Fruit fly (Drosophila melanogaster) whole organism, embryonic: ENCODE results near the gene CG15353.

Experiments used
- BtbVII ChIP-seq: fragments of 200-800 bp; sonication (Bioruptor generic); optimal IDR thresholded peaks from 3 replicates; lab custom pipeline; 2017; ENCODE audit warnings: missing biosample characterization, mild to moderate bottlenecking, missing genetic modification characterization
- Bteb2 ChIP-seq: fragments of 200-800 bp; sonication (Bioruptor generic); optimal IDR thresholded peaks from 2 replicates; lab custom pipeline; 2016; ENCODE audit warnings: missing biosample characterization, missing genetic modification characterization
- CG10321 ChIP-seq: fragments of 200-800 bp; sonication (Bioruptor generic); IDR thresholded peaks from 2 replicates; pipeline ENCODE4 v1.3.6; 2022; ENCODE audit warnings: missing biosample characterization, missing genetic modification characterization
- CG12219 ChIP-seq: fragments of 200-800 bp; sonication (Bioruptor generic); optimal IDR thresholded peaks from 3 replicates; lab custom pipeline; 2018; ENCODE audit warnings: missing biosample characterization, mild to moderate bottlenecking, missing genetic modification characterization
- CG12299 ChIP-seq: fragments of 200-800 bp; sonication (Bioruptor generic); optimal IDR thresholded peaks from 2 replicates; lab custom pipeline; 2018; ENCODE audit warnings: missing biosample characterization, mild to moderate bottlenecking, missing genetic modification characterization
- CG12769 ChIP-seq: fragments of 200-800 bp; sonication (Bioruptor generic); optimal IDR thresholded peaks from 2 replicates; lab custom pipeline; 2019; ENCODE audit warnings: missing biosample characterization, mild to moderate bottlenecking, missing genetic modification characterization, moderate library complexity
- CG13775 ChIP-seq: fragments of 200-800 bp; sonication (Bioruptor generic); optimal IDR thresholded peaks from 3 replicates; lab custom pipeline; 2017; ENCODE audit warnings: missing biosample characterization, mild to moderate bottlenecking, missing genetic modification characterization
- CG16863 ChIP-seq: fragments of 200-800 bp; sonication (Bioruptor generic); optimal IDR thresholded peaks from 3 replicates; lab custom pipeline; 2016; ENCODE audit warnings: missing biosample characterization, missing genetic modification characterization
- CG2116 ChIP-seq: fragments of 200-800 bp; sonication (Bioruptor generic); optimal IDR thresholded peaks from 3 replicates; lab custom pipeline; 2018; ENCODE audit warnings: missing biosample characterization, mild to moderate bottlenecking, missing genetic modification characterization
- CG2875 ChIP-seq: fragments of 200-800 bp; sonication (Bioruptor generic); optimal IDR thresholded peaks from 2 replicates; lab custom pipeline; 2017; ENCODE audit warnings: missing biosample characterization, mild to moderate bottlenecking, missing genetic modification characterization, missing genetic modification reagents
- CG3847 ChIP-seq: fragments of 200-800 bp; sonication (Bioruptor generic); IDR thresholded peaks from 2 replicates; pipeline ENCODE4 v1.3.6; 2022; ENCODE audit warnings: missing biosample characterization, missing genetic modification characterization
- CG4707 ChIP-seq: fragments of 200-800 bp; sonication (Bioruptor generic); optimal IDR thresholded peaks from 2 replicates; lab custom pipeline; 2018; ENCODE audit warnings: missing biosample characterization, mild to moderate bottlenecking, missing genetic modification characterization, moderate library complexity
- CG4820 ChIP-seq: fragments of 200-800 bp; sonication (Bioruptor generic); optimal IDR thresholded peaks from 3 replicates; lab custom pipeline; 2016; ENCODE audit warnings: missing biosample characterization, missing genetic modification characterization
- CG4854 ChIP-seq: fragments of 200-800 bp; sonication (Bioruptor generic); optimal IDR thresholded peaks from 2 replicates; lab custom pipeline; 2016; ENCODE audit warnings: missing biosample characterization, missing genetic modification characterization, inconsistent platforms
- CG6813 ChIP-seq: fragments of 200-800 bp; sonication (Bioruptor generic); optimal IDR thresholded peaks from 2 replicates; lab custom pipeline; 2017; ENCODE audit warnings: missing biosample characterization, missing genetic modification characterization, mild to moderate bottlenecking, moderate library complexity, missing genetic modification reagents
- CG7839 ChIP-seq: fragments of 200-800 bp; sonication (Bioruptor generic); optimal IDR thresholded peaks from 3 replicates; lab custom pipeline; 2018; ENCODE audit warnings: missing biosample characterization, mild to moderate bottlenecking, missing genetic modification characterization, moderate library complexity
- CG8290 ChIP-seq, 3 experiments: fragments of 200-800 bp; sonication (Bioruptor generic); optimal IDR thresholded peaks; 2 replicates each; lab custom pipeline; 2016 to 2019; ENCODE audit warnings: missing biosample characterization in 3 of 3, missing genetic modification characterization in 3 of 3, mild to moderate bottlenecking in 2 of 3, moderate library complexity in 1 of 3
- CG8359 ChIP-seq: fragments of 200-800 bp; sonication (Bioruptor generic); optimal IDR thresholded peaks from 2 replicates; lab custom pipeline; 2017; ENCODE audit warnings: missing biosample characterization, mild to moderate bottlenecking, missing genetic modification characterization, borderline replicate concordance
- CG8765 ChIP-seq: fragments of 200-800 bp; sonication (Bioruptor generic); IDR thresholded peaks from 2 replicates; pipeline ENCODE4 v1.3.6; 2022; ENCODE audit warnings: missing biosample characterization, missing genetic modification characterization
- Dp ChIP-seq: fragments of 200-800 bp; sonication (Bioruptor generic); optimal IDR thresholded peaks from 2 replicates; lab custom pipeline; 2018; ENCODE audit warnings: missing biosample characterization, mild to moderate bottlenecking, missing genetic modification characterization, moderate library complexity
- Dref ChIP-seq: fragments of 200-800 bp; sonication (Bioruptor generic); IDR thresholded peaks from 2 replicates; pipeline ENCODE4 v1.3.6; 2022; ENCODE audit warnings: missing biosample characterization, missing genetic modification characterization
- E2f2 ChIP-seq: fragments of 200-800 bp; sonication (Bioruptor generic); IDR thresholded peaks from 2 replicates; pipeline ENCODE4 v1.3.6; 2022; ENCODE audit warnings: missing biosample characterization, missing genetic modification characterization
- HLH4C ChIP-seq: fragments of 200-800 bp; sonication (Bioruptor generic); IDR thresholded peaks from 3 replicates; pipeline ENCODE4 v1.3.6; 2022; ENCODE audit warnings: missing biosample characterization, missing genetic modification characterization; ENCODE audit not compliant: partially characterized antibody
- HLH54F ChIP-seq: fragments of 200-800 bp; sonication (Bioruptor generic); optimal IDR thresholded peaks from 3 replicates; lab custom pipeline; 2016; ENCODE audit warnings: missing biosample characterization, missing genetic modification characterization
- Hr51 ChIP-seq, 2 experiments: fragments of 200-800 bp; sonication (Bioruptor generic); optimal IDR thresholded peaks; 2 replicates in 1 of 2; 3 replicates in 1 of 2; lab custom pipeline; 2016 to 2018; ENCODE audit warnings: missing biosample characterization in 2 of 2, missing genetic modification characterization in 2 of 2, mild to moderate bottlenecking in 1 of 2, moderate library complexity in 1 of 2
- Lhr ChIP-seq: fragments of 200-800 bp; sonication (Bioruptor generic); optimal IDR thresholded peaks from 3 replicates; lab custom pipeline; 2017; ENCODE audit warnings: mild to moderate bottlenecking, missing biosample characterization, missing genetic modification reagents, missing genetic modification characterization
- Nf-YC ChIP-seq: fragments of 200-800 bp; optimal IDR thresholded peaks from 3 replicates; lab custom pipeline; 2019; ENCODE audit warnings: missing biosample characterization, mild to moderate bottlenecking, missing genetic modification characterization, moderate library complexity
- Pdp1 ChIP-seq, 2 experiments: fragments of 200-800 bp; sonication (Bioruptor generic); optimal IDR thresholded peaks; 3 replicates each; lab custom pipeline; 2016; ENCODE audit warnings: missing biosample characterization in 2 of 2, missing genetic modification characterization in 2 of 2, mild to moderate bottlenecking in 1 of 2, moderate library complexity in 1 of 2
- Side ChIP-seq: fragments of 200-800 bp; sonication (Bioruptor generic); optimal IDR thresholded peaks from 2 replicates; lab custom pipeline; 2016; ENCODE audit warnings: missing biosample characterization, missing genetic modification characterization
- Spps ChIP-seq: fragments of 200-800 bp; sonication (Bioruptor generic); optimal IDR thresholded peaks from 2 replicates; lab custom pipeline; 2018; ENCODE audit warnings: missing biosample characterization, mild to moderate bottlenecking, missing genetic modification characterization
- Tbp ChIP-seq: fragments of >200 bp; optimal IDR thresholded peaks from 2 replicates; lab custom pipeline; 2018; ENCODE audit warnings: missing biosample characterization, missing genetic modification characterization
- abd-A ChIP-seq: fragments of 200-800 bp; sonication (Bioruptor generic); optimal IDR thresholded peaks from 3 replicates; lab custom pipeline; 2019; ENCODE audit warnings: missing biosample characterization, mild to moderate bottlenecking, missing genetic modification characterization, moderate library complexity
- bab2 ChIP-seq: fragments of 200-800 bp; sonication (Bioruptor generic); optimal IDR thresholded peaks from 2 replicates; lab custom pipeline; 2016; ENCODE audit warnings: missing biosample characterization, missing genetic modification characterization
- bcd ChIP-seq: fragments of 200-800 bp; sonication (Bioruptor generic); optimal IDR thresholded peaks from 2 replicates; lab custom pipeline; 2017; ENCODE audit warnings: missing biosample characterization, mild to moderate bottlenecking, missing genetic modification characterization
- cwo ChIP-seq: fragments of 200-800 bp; sonication (Bioruptor generic); optimal IDR thresholded peaks from 3 replicates; lab custom pipeline; 2017; ENCODE audit warnings: missing biosample characterization, missing genetic modification characterization, mild to moderate bottlenecking, moderate library complexity, missing genetic modification reagents
- danr ChIP-seq: fragments of 200-800 bp; sonication (Bioruptor generic); IDR thresholded peaks from 2 replicates; pipeline ENCODE4 v1.3.6; 2022; ENCODE audit warnings: missing biosample characterization, missing genetic modification characterization
- dpn ChIP-seq, 2 experiments: fragments of 200-800 bp; sonication (Bioruptor generic); optimal IDR thresholded peaks; 3 replicates each; lab custom pipeline; 2016; ENCODE audit warnings: missing biosample characterization in 2 of 2, missing genetic modification characterization in 2 of 2
- insv ChIP-seq, 2 experiments: fragments of 200-800 bp; sonication (Bioruptor generic); optimal IDR thresholded peaks; 3 replicates each; lab custom pipeline; 2016 to 2018; ENCODE audit warnings: missing biosample characterization in 2 of 2, missing genetic modification characterization in 2 of 2
- mam ChIP-seq: fragments of 200-800 bp; sonication (Bioruptor generic); optimal IDR thresholded peaks from 3 replicates; lab custom pipeline; 2016; ENCODE audit warnings: missing biosample characterization, missing genetic modification characterization
- seq ChIP-seq: fragments of 200-800 bp; sonication (Bioruptor generic); IDR thresholded peaks from 2 replicates; pipeline ENCODE4 v1.3.6; 2022; ENCODE audit warnings: missing biosample characterization, missing genetic modification characterization
- slbo ChIP-seq: fragments of 200-800 bp; sonication (Bioruptor generic); IDR thresholded peaks from 2 replicates; pipeline ENCODE4 v1.3.6; 2022; ENCODE audit warnings: missing biosample characterization, missing genetic modification characterization
- sob ChIP-seq: fragments of 200-800 bp; sonication (Bioruptor generic); IDR thresholded peaks from 2 replicates; pipeline ENCODE4 v1.3.6; 2022; ENCODE audit warnings: missing biosample characterization, missing genetic modification characterization
- unc-4 ChIP-seq: fragments of 200-800 bp; sonication (Bioruptor generic); IDR thresholded peaks from 2 replicates; pipeline ENCODE4 v1.3.6; 2022; ENCODE audit warnings: missing biosample characterization, missing genetic modification characterization; ENCODE audit not compliant: partially characterized antibody
- unpg ChIP-seq: fragments of 200-800 bp; sonication (Bioruptor generic); optimal IDR thresholded peaks from 3 replicates; lab custom pipeline; 2018; ENCODE audit warnings: missing biosample characterization, mild to moderate bottlenecking, missing genetic modification characterization, moderate library complexity
- yki ChIP-seq: fragments of >200 bp; optimal IDR thresholded peaks from 3 replicates; lab custom pipeline; 2018

The CG15353 gene

dm6 chr2L:1980708-1981339 lies 26.2 kb downstream of the CG15353 start, which contains the start of the genes CG15356 and CG15362 (continued):
- TF ChIP-seq Bteb2 (GFP tag; lab: Kevin White, UChicago) (no peak), seq (GFP tag; lab: Robert Waterston, UW) (no peak), CG8290 (GFP tag; optimal IDR thresholded peaks at IDR 0.05; lab: Kevin White, UChicago) (peak; percentile 16), CG8290 (tag; optimal IDR thresholded peaks at IDR 0.05; lab: Kevin White, UChicago) (no peak), Spps (tag; lab: Kevin White, UChicago) (no peak), danr (no peak), Tbp (GFP tag; lab: Kevin White, UChicago) (no peak), unpg (GFP tag; lab: Kevin White, UChicago) (no peak), bab2 (GFP tag; lab: Kevin White, UChicago) (no peak), slbo (peak; percentile 63), CG13775 (GFP tag; lab: Kevin White, UChicago) (peak; percentile 45), mam (GFP tag; lab: Kevin White, UChicago) (peak; percentile 15), CG8765 (GFP tag; lab: Robert Waterston, UW) (peak; percentile 41; the same call in 1 of the 2 replicates), CG4707 (GFP tag; lab: Kevin White, UChicago) (no peak), Hr51 (GFP tag; optimal IDR thresholded peaks at IDR 0.05; lab: Kevin White, UChicago) (peak in 1 of 2 experiments; percentile 34), CG2116 (GFP tag; lab: Kevin White, UChicago) (peak; percentile 80), CG6813 (no peak), CG12769 (tag; lab: Kevin White, UChicago) (no peak), CG7839 (tag; lab: Kevin White, UChicago) (no peak), HLH4C (GFP tag; lab: Robert Waterston, UW) (peak; percentile 98), dpn (GFP tag; optimal IDR thresholded peaks at IDR 0.05; lab: Kevin White, UChicago) (peak; percentile 36 to 49), unc-4 (GFP tag; lab: Robert Waterston, UW) (peak; percentile 99), abd-A (no peak), CG3847 (GFP tag; lab: Robert Waterston, UW) (peak; percentile 48), cwo (no peak), BtbVII (GFP tag; lab: Kevin White, UChicago) (peak; percentile 17), Nf-YC (tag; lab: Kevin White, UChicago) (peak; percentile 29), bcd (peak; percentile 62), yki (lab: Kevin White, UChicago) (no peak), CG16863 (no peak), CG12299 (tag; lab: Kevin White, UChicago) (no peak), Lhr (GFP tag; lab: Kevin White, UChicago) (peak; percentile 9), sob (GFP tag; lab: Robert Waterston, UW) (peak; percentile 52; the same call in 1 of the 2 replicates), CG2875 (GFP tag; lab: Kevin White, UChicago) (peak; percentile 4), CG10321 (GFP tag; lab: Robert Waterston, UW) (no peak), CG4854 (GFP tag; lab: Kevin White, UChicago) (peak; percentile 28), CG12219 (GFP tag; lab: Kevin White, UChicago) (no peak)

DNA sequence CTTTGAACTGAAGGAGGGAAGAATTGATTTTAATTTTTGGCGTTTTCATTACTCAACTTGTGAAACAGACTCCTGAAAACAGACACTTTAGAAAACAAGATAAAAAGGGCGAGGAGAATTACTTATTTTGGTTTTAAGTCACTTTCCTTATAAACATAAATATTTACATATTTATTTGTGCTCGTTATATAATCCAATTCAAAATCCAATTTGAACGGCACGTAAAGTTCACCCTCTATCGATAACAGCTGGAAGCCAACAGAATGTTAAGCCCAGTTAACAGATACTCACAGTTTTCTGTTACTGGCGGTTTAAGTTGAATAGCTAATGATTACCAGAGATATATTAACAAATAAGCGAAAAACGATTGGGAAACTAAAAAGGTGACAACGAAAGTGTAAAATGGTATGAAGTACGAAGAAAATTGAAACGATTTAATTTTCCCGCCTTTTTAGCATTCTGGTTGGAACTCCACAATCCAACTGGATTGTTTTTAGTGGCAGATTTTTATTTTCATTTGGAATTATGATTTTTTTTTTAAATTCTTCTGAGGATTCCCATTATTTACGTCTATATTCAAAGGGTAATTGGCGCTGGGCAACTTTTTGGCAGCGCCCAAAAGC lies 27.7 kb downstream of the CG15353 start:
- TF ChIP-seq CG8359 (no peak), Dp (GFP tag; lab: Kevin White, UChicago) (peak; percentile 23), HLH54F (GFP tag; lab: Kevin White, UChicago) (no peak), Dref (GFP tag; lab: Robert Waterston, UW) (0 out of 2 replicates have a peak, but pooled peaks have one; percentile 21), CG4820 (GFP tag; lab: Kevin White, UChicago) (no peak), E2f2 (peak; percentile 43; the same call in 1 of the 2 replicates), Pdp1 (GFP tag; optimal IDR thresholded peaks at IDR 0.05; lab: Kevin White, UChicago) (peak in 1 of 2 experiments; percentile 94), insv (GFP tag; optimal IDR thresholded peaks at IDR 0.05; lab: Kevin White, UChicago) (peak; percentile 93 to 97), Side (GFP tag; lab: Kevin White, UChicago) (no peak)
